Worm (Caenorhabditis elegans): Measurements from ENCODE around the gene blos-8.

- TF ChIP-seq ztf-11 (tag; optimal IDR thresholded peaks at IDR 0.05) (no peak), lsy-2 (tag; optimal IDR thresholded peaks at IDR 0.05) (no peak), nhr-2 (tag; optimal IDR thresholded peaks at IDR 0.05) (no peak), pha-4 (tag; optimal IDR thresholded peaks at IDR 0.05) (no peak), lin-13 (tag; optimal IDR thresholded peaks at IDR 0.05) (no peak), elt-1 (tag; optimal IDR thresholded peaks at IDR 0.05; ENCODE audit: borderline replicate concordance, insufficient read depth) (no peak), snpc-4 (tag; optimal IDR thresholded peaks at IDR 0.05) (no peak), ceh-43 (GFP tag; optimal IDR thresholded peaks at IDR 0.05) (no peak), tbx-8 (GFP tag; optimal IDR thresholded peaks at IDR 0.05) (no peak), unc-62 (GFP tag; optimal IDR thresholded peaks at IDR 0.05) (no peak), ces-1 (GFP tag; optimal IDR thresholded peaks at IDR 0.05) (no peak), unc-39 (tag; optimal IDR thresholded peaks at IDR 0.05) (no peak), mab-5 (tag; optimal IDR thresholded peaks at IDR 0.05) (no peak)
These were observed 10.0 kb upstream of the blos-8 start, which contains the start of gene mocs-1 for ce11 chrX:15440744-15441685.
